Worm (Caenorhabditis elegans) whole organism, late embryonic: ENCODE results near the gene klf-3.

ENCODE experiments used
- lin-11 ChIP-seq: fragments of 200-800 bp; sonication (Bioruptor generic); optimal IDR thresholded peaks from 2 replicates; lab custom pipeline; 2018; ENCODE audit warnings: mild to moderate bottlenecking, missing genetic modification characterization, missing compliant biosample characterization
- nhr-11 ChIP-seq: fragments of 150-350 bp; optimal IDR thresholded peaks from 2 replicates; lab custom pipeline; 2014; ENCODE audit warnings: missing biosample characterization, missing genetic modification characterization
- pax-1 ChIP-seq: fragments of 150-350 bp; optimal IDR thresholded peaks from 2 replicates; lab custom pipeline; 2014; ENCODE audit warnings: missing biosample characterization, missing genetic modification characterization
- tbx-2 ChIP-seq: sonication (generic microtip); optimal IDR thresholded peaks from 2 replicates; lab custom pipeline; 2016; ENCODE audit warnings: missing genetic modification characterization, missing compliant biosample characterization

ce11 chrII:6615232-6616029, 1.2 kb upstream of the klf-3 start:
- TF ChIP-seq lin-11 (tag; lab: Kevin White, UChicago), result no peak
- no peak for TF ChIP-seq nhr-11 (tag; lab: Kevin White, UChicago)
- no peak for TF ChIP-seq tbx-2 (tag; lab: Kevin White, UChicago)
- TF ChIP-seq pax-1 (tag; lab: Kevin White, UChicago), result no peak
